Worm (Caenorhabditis elegans) whole organism, L2 larva: Measurements from ENCODE around the gene moc-6.

Experiments
- F13H6.1 ChIP-seq: sonication (generic microtip); optimal IDR thresholded peaks from 2 replicates; lab custom pipeline; 2016; ENCODE audit warnings: missing genetic modification characterization, missing compliant biosample characterization
- R02D3.7 ChIP-seq: fragments of 150-350 bp; optimal IDR thresholded peaks from 2 replicates; lab custom pipeline; 2014; ENCODE audit warnings: missing biosample characterization, missing genetic modification characterization
- ama-1 ChIP-seq: fragments of 150-350 bp; optimal IDR thresholded peaks from 2 replicates; lab custom pipeline; 2018; ENCODE audit warnings: inconsistent platforms
- dmd-4 ChIP-seq: sonication (generic microtip); optimal IDR thresholded peaks from 2 replicates; lab custom pipeline; 2017; ENCODE audit warnings: missing biosample characterization, missing genetic modification characterization
- egl-27 ChIP-seq: sonication (generic microtip); optimal IDR thresholded peaks from 3 replicates; lab custom pipeline; 2017; ENCODE audit warnings: missing biosample characterization, missing genetic modification reagents, missing genetic modification characterization
- elt-3 ChIP-seq: sonication (generic microtip); optimal IDR thresholded peaks from 2 replicates; lab custom pipeline; 2017; ENCODE audit warnings: missing biosample characterization, missing genetic modification characterization
- lin-11 ChIP-seq: fragments of 150-350 bp; sonication (generic microtip); optimal IDR thresholded peaks from 2 replicates; lab custom pipeline; 2014; ENCODE audit warnings: missing biosample characterization, missing genetic modification characterization, inconsistent platforms, mixed read lengths
- lsy-2 ChIP-seq, 2 experiments: fragments of 150-350 bp in 1 of 2; sonication (generic microtip) in 1 of 2; optimal IDR thresholded peaks; 2 replicates each; lab custom pipeline; 2014 to 2017; ENCODE audit warnings: missing biosample characterization in 2 of 2, missing genetic modification characterization in 2 of 2
- nhr-237 ChIP-seq: fragments of 150-350 bp; optimal IDR thresholded peaks from 2 replicates; lab custom pipeline; 2014; ENCODE audit warnings: missing biosample characterization, missing genetic modification characterization
- peb-1 ChIP-seq: fragments of 150-350 bp; optimal IDR thresholded peaks from 2 replicates; lab custom pipeline; 2014; ENCODE audit warnings: missing biosample characterization, missing genetic modification characterization
- snpc-4 ChIP-seq: fragments of 150-350 bp; optimal IDR thresholded peaks from 2 replicates; lab custom pipeline; 2014; ENCODE audit warnings: missing biosample characterization, missing genetic modification characterization
- unc-55 ChIP-seq: fragments of 150-350 bp; sonication (generic microtip); optimal IDR thresholded peaks from 3 replicates; lab custom pipeline; 2014; ENCODE audit warnings: missing biosample characterization, missing genetic modification reagents, missing genetic modification characterization
- unc-62 ChIP-seq: fragments of 150-350 bp; optimal IDR thresholded peaks from 2 replicates; lab custom pipeline; 2014; ENCODE audit warnings: missing biosample characterization, missing genetic modification reagents, missing genetic modification characterization
- ztf-11 ChIP-seq: sonication (generic microtip); optimal IDR thresholded peaks from 2 replicates; lab custom pipeline; 2017; ENCODE audit warnings: missing biosample characterization, missing genetic modification characterization

DNA sequence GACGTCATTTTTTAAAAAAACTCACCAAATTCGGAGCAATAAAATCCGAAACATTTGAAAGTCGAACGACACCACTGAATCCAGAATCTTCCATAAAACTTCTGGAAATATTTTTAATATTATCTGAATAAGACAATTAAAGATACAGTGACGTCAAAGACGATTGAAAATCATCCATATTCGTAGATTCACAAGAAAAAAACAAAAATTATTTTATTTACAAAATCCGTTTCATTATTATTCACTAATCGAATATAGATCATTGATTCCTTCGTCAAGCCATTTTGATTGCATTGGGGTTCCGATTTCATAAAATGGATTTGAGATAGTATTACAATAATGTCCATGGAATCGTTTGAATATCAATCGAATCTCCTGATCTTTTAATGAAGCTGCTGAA, 37.1 kb upstream of the moc-6 start, which contains the start of gene oxy-4:
- TF ChIP-seq R02D3.7 (tag; lab: Kevin White, UChicago) (no peak), lin-11 (no peak), egl-27 (no peak), F13H6.1 (tag; lab: Kevin White, UChicago) (no peak), snpc-4 (tag; lab: Kevin White, UChicago) (no peak), dmd-4 (tag; lab: Kevin White, UChicago) (no peak), unc-62 (GFP tag; lab: Kevin White, UChicago) (no peak), nhr-237 (no peak), ztf-11 (tag; lab: Kevin White, UChicago) (no peak), lsy-2 (tag; optimal IDR thresholded peaks at IDR 0.05; lab: Kevin White, UChicago) (no peak), elt-3 (tag; lab: Kevin White, UChicago) (no peak), unc-55 (GFP tag; lab: Kevin White, UChicago) (no peak), ama-1 (no peak), peb-1 (tag; lab: Kevin White, UChicago) (no peak)
